Worm (Caenorhabditis elegans) whole organism, L4/young adult: Measurements from ENCODE around the gene grd-8.

Experiments
- W03F9.2 ChIP-seq: fragments of 150-350 bp; optimal IDR thresholded peaks from 2 replicates; lab custom pipeline; 2014; ENCODE audit warnings: missing biosample characterization, missing genetic modification characterization
- him-1 ChIP-seq: sonication (generic microtip); optimal IDR thresholded peaks from 2 replicates; lab custom pipeline; 2016; ENCODE audit warnings: missing genotype, missing genetic modification reagents, missing genetic modification characterization, missing compliant biosample characterization

ce11 chrV:7819585-7819984, 22.7 kb upstream of the grd-8 start:
- TF ChIP-seq him-1 (tag; lab: Kevin White, UChicago), result no peak
- no peak for TF ChIP-seq W03F9.2 (tag; lab: Kevin White, UChicago)
